Fruit fly (Drosophila melanogaster) whole organism, embryonic: ENCODE results near the gene CG31974.

ENCODE experiments used
- C15 ChIP-seq: fragments of 200-800 bp; sonication (Bioruptor generic); IDR thresholded peaks from 3 replicates; pipeline ENCODE4 v1.3.6; 2022; ENCODE audit warnings: missing biosample characterization, missing genetic modification characterization
- CG12659 ChIP-seq: fragments of 200-800 bp; sonication (Bioruptor generic); optimal IDR thresholded peaks from 3 replicates; lab custom pipeline; 2017; ENCODE audit warnings: mild to moderate bottlenecking, missing biosample characterization, missing genetic modification reagents, missing genetic modification characterization
- CG12769 ChIP-seq: fragments of 200-800 bp; sonication (Bioruptor generic); optimal IDR thresholded peaks from 2 replicates; lab custom pipeline; 2019; ENCODE audit warnings: missing biosample characterization, mild to moderate bottlenecking, missing genetic modification characterization, moderate library complexity
- CG13287 ChIP-seq: fragments of 200-800 bp; sonication (Bioruptor generic); IDR thresholded peaks from 2 replicates; pipeline ENCODE4 v1.3.6; 2022; ENCODE audit warnings: missing biosample characterization, missing genetic modification characterization; ENCODE audit not compliant: partially characterized antibody
- CG15696 ChIP-seq: fragments of 200-800 bp; sonication (Bioruptor generic); optimal IDR thresholded peaks from 2 replicates; lab custom pipeline; 2019; ENCODE audit warnings: missing biosample characterization, mild to moderate bottlenecking, missing genetic modification characterization, moderate library complexity
- CG16779 ChIP-seq: fragments of 200-800 bp; sonication (Bioruptor generic); IDR thresholded peaks from 2 replicates; pipeline ENCODE4 v1.3.6; 2022; ENCODE audit warnings: missing biosample characterization, missing genetic modification characterization
- CG30020 ChIP-seq: fragments of 200-800 bp; optimal IDR thresholded peaks from 2 replicates; lab custom pipeline; 2019; ENCODE audit warnings: missing biosample characterization, mild to moderate bottlenecking, missing genetic modification characterization, moderate library complexity
- CG30431 ChIP-seq: fragments of 200-800 bp; sonication (Bioruptor generic); optimal IDR thresholded peaks from 2 replicates; lab custom pipeline; 2017; ENCODE audit warnings: missing biosample characterization, missing genetic modification characterization
- CG3726 ChIP-seq: fragments of 200-800 bp; sonication (Bioruptor generic); IDR thresholded peaks from 3 replicates; pipeline ENCODE4, ENCODE4 v1.3.6; 2022; ENCODE audit warnings: missing biosample characterization, missing genetic modification characterization
- CG3838 ChIP-seq: fragments of 200-800 bp; sonication (Bioruptor generic); optimal IDR thresholded peaks from 3 replicates; lab custom pipeline; 2016; ENCODE audit warnings: missing biosample characterization, missing genetic modification characterization
- CG4360 ChIP-seq: fragments of 200-800 bp; sonication (Bioruptor generic); IDR thresholded peaks from 2 replicates; pipeline ENCODE4 v1.3.6; 2022; ENCODE audit warnings: missing biosample characterization, missing genetic modification characterization
- CG43689 ChIP-seq: fragments of 200-800 bp; sonication (Bioruptor generic); IDR thresholded peaks from 2 replicates; pipeline ENCODE4 v1.3.6; 2022; ENCODE audit warnings: missing biosample characterization, missing genetic modification characterization
- CG4820 ChIP-seq: fragments of 200-800 bp; sonication (Bioruptor generic); optimal IDR thresholded peaks from 3 replicates; lab custom pipeline; 2016; ENCODE audit warnings: missing biosample characterization, missing genetic modification characterization
- CG5245 ChIP-seq: fragments of 200-800 bp; sonication (Bioruptor generic); optimal IDR thresholded peaks from 3 replicates; lab custom pipeline; 2016; ENCODE audit warnings: missing biosample characterization, missing genetic modification characterization
- CG7928 ChIP-seq: fragments of 200-800 bp; sonication (Bioruptor generic); optimal IDR thresholded peaks from 2 replicates; lab custom pipeline; 2017; ENCODE audit warnings: missing biosample characterization, mild to moderate bottlenecking, missing genetic modification characterization
- CG9215 ChIP-seq: fragments of 200-800 bp; sonication (Bioruptor generic); IDR thresholded peaks from 2 replicates; pipeline ENCODE4 v1.3.6; 2022; ENCODE audit warnings: missing biosample characterization, missing genetic modification characterization
- CG9727 ChIP-seq: fragments of 200-800 bp; sonication (Bioruptor generic); optimal IDR thresholded peaks from 3 replicates; lab custom pipeline; 2017; ENCODE audit warnings: missing biosample characterization, mild to moderate bottlenecking, missing genetic modification characterization
- HmgD ChIP-seq: fragments of 200-800 bp; sonication (Bioruptor generic); optimal IDR thresholded peaks from 3 replicates; lab custom pipeline; 2016; ENCODE audit warnings: missing biosample characterization, missing genetic modification characterization
- Hmx ChIP-seq: fragments of 200-800 bp; sonication (Bioruptor generic); optimal IDR thresholded peaks from 2 replicates; lab custom pipeline; 2016; ENCODE audit warnings: missing biosample characterization, missing genetic modification characterization
- Hr39 ChIP-seq: fragments of >200 bp; optimal IDR thresholded peaks from 2 replicates; lab custom pipeline; 2017
- Myb ChIP-seq: fragments of 200-800 bp; sonication (Bioruptor generic); optimal IDR thresholded peaks from 2 replicates; lab custom pipeline; 2016; ENCODE audit warnings: missing biosample characterization, missing genetic modification characterization
- Nf-YB ChIP-seq: fragments of 200-800 bp; sonication (Bioruptor generic); optimal IDR thresholded peaks from 3 replicates; lab custom pipeline; 2019; ENCODE audit warnings: missing biosample characterization, mild to moderate bottlenecking, missing genetic modification characterization, moderate library complexity
- Optix ChIP-seq: fragments of 200-800 bp; sonication (Bioruptor generic); IDR thresholded peaks from 3 replicates; pipeline ENCODE4 v1.3.6; 2022; ENCODE audit warnings: missing biosample characterization, missing genetic modification characterization
- Poxn ChIP-seq: fragments of 200-800 bp; sonication (Bioruptor generic); IDR thresholded peaks from 2 replicates; pipeline ENCODE4 v1.3.6; 2022; ENCODE audit warnings: missing biosample characterization, missing genetic modification characterization
- YL-1 ChIP-seq: fragments of 200-800 bp; sonication (Bioruptor generic); optimal IDR thresholded peaks from 3 replicates; lab custom pipeline; 2017; ENCODE audit warnings: missing biosample characterization, mild to moderate bottlenecking, missing genetic modification characterization
- ato ChIP-seq: fragments of 200-800 bp; sonication (Bioruptor generic); IDR thresholded peaks from 2 replicates; pipeline ENCODE4 v1.3.6; 2022; ENCODE audit warnings: missing biosample characterization, missing genetic modification characterization; ENCODE audit not compliant: partially characterized antibody
- bowl ChIP-seq: fragments of 200-800 bp; sonication (Bioruptor generic); IDR thresholded peaks from 2 replicates; pipeline ENCODE4 v1.3.6; 2022; ENCODE audit warnings: missing biosample characterization, missing genetic modification characterization
- da ChIP-seq: fragments of 200-800 bp; sonication (Bioruptor generic); optimal IDR thresholded peaks from 2 replicates; lab custom pipeline; 2016; ENCODE audit warnings: missing biosample characterization, missing genetic modification characterization
- dan ChIP-seq: fragments of 200-800 bp; sonication (Bioruptor generic); IDR thresholded peaks from 2 replicates; pipeline ENCODE4 v1.3.6; 2022; ENCODE audit warnings: missing biosample characterization, missing genetic modification characterization
- dimm ChIP-seq: fragments of 200-800 bp; sonication (Bioruptor generic); IDR thresholded peaks from 2 replicates; pipeline ENCODE4 v1.3.6; 2022; ENCODE audit warnings: missing biosample characterization, missing genetic modification characterization
- disco-r ChIP-seq: fragments of 200-800 bp; sonication (Bioruptor generic); optimal IDR thresholded peaks from 2 replicates; lab custom pipeline; 2016; ENCODE audit warnings: missing biosample characterization, missing genetic modification characterization
- fd102C ChIP-seq: fragments of 200-800 bp; sonication (Bioruptor generic); optimal IDR thresholded peaks from 2 replicates; lab custom pipeline; 2018; ENCODE audit warnings: missing biosample characterization, mild to moderate bottlenecking, missing genetic modification characterization, moderate library complexity
- fd3F ChIP-seq: fragments of 200-800 bp; sonication (Bioruptor generic); optimal IDR thresholded peaks from 2 replicates; lab custom pipeline; 2018; ENCODE audit warnings: missing biosample characterization, mild to moderate bottlenecking, missing genetic modification characterization, moderate library complexity
- hbn ChIP-seq: fragments of 200-800 bp; sonication (Bioruptor generic); IDR thresholded peaks from 2 replicates; pipeline ENCODE4 v1.3.6; 2022; ENCODE audit warnings: missing biosample characterization, missing genetic modification characterization; ENCODE audit not compliant: partially characterized antibody
- insv ChIP-seq, 2 experiments: fragments of 200-800 bp; sonication (Bioruptor generic); optimal IDR thresholded peaks; 3 replicates each; lab custom pipeline; 2016 to 2018; ENCODE audit warnings: missing biosample characterization in 2 of 2, missing genetic modification characterization in 2 of 2
- knrl ChIP-seq: fragments of 200-800 bp; sonication (Bioruptor generic); IDR thresholded peaks from 3 replicates; pipeline ENCODE4 v1.3.6; 2022; ENCODE audit warnings: missing biosample characterization, missing genetic modification characterization; ENCODE audit not compliant: partially characterized antibody
- lov ChIP-seq, 2 experiments: fragments of 200-800 bp in 1 of 2; fragments of >200 bp in 1 of 2; sonication (Bioruptor generic) in 1 of 2; IDR thresholded peaks in 1 of 2; optimal IDR thresholded peaks in 1 of 2; 2 replicates in 1 of 2; 3 replicates in 1 of 2; pipeline versions ENCODE4 v1.3.6 to Lab custom; 2017 to 2022; ENCODE audit warnings: missing biosample characterization in 1 of 2, missing genetic modification characterization in 1 of 2
- luna ChIP-seq: fragments of 200-800 bp; sonication (Bioruptor generic); optimal IDR thresholded peaks from 2 replicates; lab custom pipeline; 2016; ENCODE audit warnings: missing biosample characterization, missing genetic modification characterization
- mld ChIP-seq: fragments of 200-800 bp; sonication (Bioruptor generic); IDR thresholded peaks from 3 replicates; pipeline ENCODE4 v1.3.6; 2022; ENCODE audit warnings: missing biosample characterization, missing genetic modification characterization; ENCODE audit not compliant: partially characterized antibody
- nerfin-2 ChIP-seq: fragments of 200-800 bp; sonication (Bioruptor generic); IDR thresholded peaks from 2 replicates; pipeline ENCODE4 v1.3.6; 2022; ENCODE audit warnings: missing biosample characterization, missing genetic modification characterization; ENCODE audit not compliant: partially characterized antibody
- pb ChIP-seq: fragments of 200-800 bp; sonication (Bioruptor generic); optimal IDR thresholded peaks from 3 replicates; lab custom pipeline; 2016; ENCODE audit warnings: missing biosample characterization, missing genetic modification characterization
- pnt ChIP-seq: fragments of 200-800 bp; sonication (Bioruptor generic); optimal IDR thresholded peaks from 3 replicates; lab custom pipeline; 2016; ENCODE audit warnings: missing biosample characterization, missing genetic modification characterization
- prd ChIP-seq, 3 experiments: fragments of >200 bp in 2 of 3; fragments of 200-800 bp in 1 of 3; sonication (Bioruptor generic) in 1 of 3; optimal IDR thresholded peaks in 2 of 3; IDR thresholded peaks in 1 of 3; 2 replicates in 2 of 3; 3 replicates in 1 of 3; pipeline versions ENCODE4 v1.3.6 to Lab custom; 2017 to 2022; ENCODE audit warnings: missing biosample characterization in 1 of 3, missing genetic modification characterization in 1 of 3
- run ChIP-seq: fragments of 200-800 bp; sonication (Bioruptor generic); optimal IDR thresholded peaks from 3 replicates; lab custom pipeline; 2018; ENCODE audit warnings: missing biosample characterization, mild to moderate bottlenecking, missing genetic modification characterization
- sd ChIP-seq: fragments of 200-800 bp; sonication (Bioruptor generic); optimal IDR thresholded peaks from 3 replicates; lab custom pipeline; 2018; ENCODE audit warnings: missing biosample characterization, mild to moderate bottlenecking, missing genetic modification characterization, moderate library complexity
- so ChIP-seq: fragments of 200-800 bp; sonication (Bioruptor generic); IDR thresholded peaks from 3 replicates; pipeline ENCODE4 v1.3.6; 2022; ENCODE audit warnings: missing biosample characterization, missing genetic modification characterization
- stc ChIP-seq: fragments of 200-800 bp; sonication (Bioruptor generic); IDR thresholded peaks from 2 replicates; pipeline ENCODE4 v1.3.6; 2022; ENCODE audit warnings: missing biosample characterization, missing genetic modification characterization
- stwl ChIP-seq: fragments of 200-800 bp; sonication (Bioruptor generic); optimal IDR thresholded peaks from 3 replicates; lab custom pipeline; 2018; ENCODE audit warnings: missing biosample characterization, mild to moderate bottlenecking, missing genetic modification characterization, moderate library complexity
- wek ChIP-seq: fragments of 200-800 bp; sonication (Bioruptor generic); optimal IDR thresholded peaks from 3 replicates; lab custom pipeline; 2018; ENCODE audit warnings: missing biosample characterization, mild to moderate bottlenecking, missing genetic modification characterization, moderate library complexity

The CG31974 gene

DNA sequence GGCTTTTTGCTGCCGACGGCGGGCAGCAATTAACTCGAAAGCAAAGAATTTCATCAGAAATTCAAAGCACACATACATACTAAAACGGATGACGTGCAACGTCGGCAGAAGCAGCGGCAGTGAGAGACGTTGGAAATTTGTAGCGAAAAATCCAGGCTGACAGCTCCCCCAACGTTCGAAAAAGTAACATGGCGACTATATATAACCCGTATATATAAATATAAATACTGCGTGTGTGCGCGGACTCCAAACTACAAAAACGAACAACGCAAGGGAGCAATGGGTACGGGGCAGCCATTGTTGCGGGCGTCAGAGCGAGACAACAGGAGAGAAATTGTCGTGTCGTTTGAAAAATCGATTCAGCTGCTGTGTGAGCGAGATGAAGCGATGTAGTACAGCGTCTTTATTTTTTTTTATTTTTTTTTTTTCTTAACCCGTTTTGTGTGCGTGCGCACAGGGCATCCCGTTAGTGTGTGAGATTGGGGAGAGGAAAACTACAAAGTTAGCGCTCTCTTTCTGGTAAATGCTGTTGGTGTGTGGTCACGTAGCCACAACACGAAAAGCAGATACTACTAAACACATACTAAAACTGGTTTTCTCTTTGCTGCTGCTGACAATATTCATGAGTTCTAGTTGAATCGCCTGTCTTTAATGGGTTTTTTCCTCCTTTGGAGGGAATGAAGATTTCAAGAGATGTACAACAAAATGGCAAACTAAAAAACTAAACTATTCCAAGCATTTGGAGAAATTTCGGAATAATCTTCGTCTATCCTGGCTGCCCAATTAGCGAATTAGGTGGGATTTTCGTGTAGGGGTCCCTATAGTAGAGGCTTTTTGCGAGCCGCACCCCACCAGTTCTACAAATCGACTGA, 17.9 kb upstream of the CG31974 start (continued):
- no peak for TF ChIP-seq Hmx (GFP tag; lab: Kevin White, UChicago)
- no peak for TF ChIP-seq hbn (GFP tag; lab: Robert Waterston, UW)
- TF ChIP-seq C15, result no peak
- peak; percentile 59 for TF ChIP-seq Nf-YB
- TF ChIP-seq CG15696 (tag; lab: Kevin White, UChicago), result no peak
- TF ChIP-seq ato (GFP tag; lab: Robert Waterston, UW), result no peak
- no peak for TF ChIP-seq dimm
- TF ChIP-seq YL-1 (GFP tag; lab: Kevin White, UChicago), result peak; percentile 26
- no peak for TF ChIP-seq stwl (tag; lab: Kevin White, UChicago)
- no peak for TF ChIP-seq pb
- no peak for TF ChIP-seq stc (GFP tag; lab: Robert Waterston, UW)
- TF ChIP-seq CG4360 (GFP tag; lab: Robert Waterston, UW), result no peak
- peak; percentile 89 for TF ChIP-seq CG12769 (tag; lab: Kevin White, UChicago)
- TF ChIP-seq disco-r (GFP tag; lab: Kevin White, UChicago), result peak; percentile 40
- no peak for TF ChIP-seq mld
- peak in 1 of 2 experiments; percentile 27 for TF ChIP-seq insv (GFP tag; optimal IDR thresholded peaks at IDR 0.05; lab: Kevin White, UChicago)
- no peak for TF ChIP-seq CG30020 (tag; lab: Kevin White, UChicago)
- TF ChIP-seq fd3F (GFP tag; lab: Kevin White, UChicago), result no peak
- no peak for TF ChIP-seq CG13287 (GFP tag; lab: Robert Waterston, UW)
- no peak for TF ChIP-seq bowl (GFP tag; lab: Robert Waterston, UW)
- peak; percentile 7 for TF ChIP-seq HmgD (GFP tag; lab: Kevin White, UChicago)
- peak; percentile 97 for TF ChIP-seq sd (tag; lab: Kevin White, UChicago)
- TF ChIP-seq CG5245 (GFP tag; lab: Kevin White, UChicago), result no peak
- no peak for TF ChIP-seq Poxn (GFP tag; lab: Robert Waterston, UW)
- no peak for TF ChIP-seq lov (optimal IDR thresholded peaks at IDR 0.05; lab: Kevin White, UChicago)
- no peak for TF ChIP-seq lov (GFP tag; IDR thresholded peaks at IDR 0.05; lab: Robert Waterston, UW)
- TF ChIP-seq Optix (GFP tag; lab: Robert Waterston, UW), result no peak
- TF ChIP-seq CG9727, result peak; percentile 37
- no peak for TF ChIP-seq knrl (GFP tag; lab: Robert Waterston, UW)
- TF ChIP-seq Hr39 (lab: Kevin White, UChicago), result no peak
- TF ChIP-seq CG43689, result no peak
- TF ChIP-seq CG4820 (GFP tag; lab: Kevin White, UChicago), result no peak
- no peak for TF ChIP-seq wek (GFP tag; lab: Kevin White, UChicago)
- no peak for TF ChIP-seq run (tag; lab: Kevin White, UChicago)
- TF ChIP-seq CG3838 (GFP tag; lab: Kevin White, UChicago), result no peak
- no peak for TF ChIP-seq Myb (GFP tag; lab: Kevin White, UChicago)
- peak; percentile 11 for TF ChIP-seq da (GFP tag; lab: Kevin White, UChicago)
- TF ChIP-seq so, result no peak
- no peak for TF ChIP-seq CG9215 (GFP tag; lab: Robert Waterston, UW)
- TF ChIP-seq prd (optimal IDR thresholded peaks at IDR 0.05; lab: Kevin White, UChicago), result no peak
- no peak for TF ChIP-seq prd (GFP tag; IDR thresholded peaks at IDR 0.05; lab: Robert Waterston, UW)
- TF ChIP-seq luna, result no peak
- no peak for TF ChIP-seq CG7928 (GFP tag; lab: Kevin White, UChicago)
- TF ChIP-seq CG12659 (GFP tag; lab: Kevin White, UChicago), result peak; percentile 13
- TF ChIP-seq nerfin-2, result no peak
- TF ChIP-seq CG30431, result no peak
- no peak for TF ChIP-seq fd102C
- no peak for TF ChIP-seq dan (GFP tag; lab: Robert Waterston, UW)
- no peak for TF ChIP-seq pnt (GFP tag; lab: Kevin White, UChicago)
- no peak for TF ChIP-seq CG16779 (GFP tag; lab: Robert Waterston, UW)
- TF ChIP-seq CG3726 (GFP tag; lab: Robert Waterston, UW), result no peak
